Worm (Caenorhabditis elegans) whole organism, young adult: ENCODE measurements around the gene srsx-34.

ENCODE experiments used
- B0019.2 ChIP-seq: fragments of 200-800 bp; sonication (Bioruptor generic); conservative IDR thresholded peaks from 2 replicates; pipeline ENCODE4 v1.3.6; 2022; ENCODE audit warnings: missing genetic modification reagents, missing genetic modification characterization, missing compliant biosample characterization
- B0035.1 ChIP-seq: sonication (generic microtip); optimal IDR thresholded peaks from 2 replicates; lab custom pipeline; 2016; ENCODE audit warnings: missing genetic modification characterization, mild to moderate bottlenecking, missing compliant biosample characterization, missing genotype, missing genetic modification reagents
- B0261.1 ChIP-seq: sonication (generic microtip); optimal IDR thresholded peaks from 2 replicates; lab custom pipeline; 2016; ENCODE audit warnings: mild to moderate bottlenecking, missing genetic modification characterization, moderate library complexity, missing compliant biosample characterization
- F33H1.4 ChIP-seq: fragments of 200-800 bp; sonication (Bioruptor generic); IDR thresholded peaks from 2 replicates; pipeline ENCODE4 v1.3.6; 2022; ENCODE audit warnings: missing genetic modification reagents, missing genetic modification characterization, missing compliant biosample characterization
- F37B4.10 ChIP-seq: fragments of 200-800 bp; sonication (Bioruptor generic); IDR thresholded peaks from 2 replicates; pipeline ENCODE4 v1.3.6; 2022; ENCODE audit warnings: missing genetic modification characterization, missing compliant biosample characterization
- Y53G8AR.9 ChIP-seq: fragments of 200-800 bp; sonication (Bioruptor generic); conservative IDR thresholded peaks from 2 replicates; pipeline ENCODE4 v1.3.6; 2022; ENCODE audit warnings: missing genetic modification reagents, missing genetic modification characterization, missing compliant biosample characterization
- Y56A3A.18 ChIP-seq: fragments of 200-800 bp; sonication (Bioruptor generic); IDR thresholded peaks from 2 replicates; pipeline ENCODE4 v1.3.6; 2022; ENCODE audit warnings: missing genetic modification reagents, missing genetic modification characterization, missing compliant biosample characterization
- Y67H2A.10 ChIP-seq: fragments of 200-800 bp; sonication (Bioruptor generic); conservative IDR thresholded peaks from 2 replicates; pipeline ENCODE4 v1.3.6; 2022; ENCODE audit warnings: missing genetic modification reagents, missing genetic modification characterization, missing compliant biosample characterization
- Y95B8A.8 ChIP-seq: fragments of 200-800 bp; sonication (Bioruptor generic); IDR thresholded peaks from 2 replicates; pipeline ENCODE4 v1.3.6; 2022; ENCODE audit warnings: missing genetic modification reagents, missing genetic modification characterization, missing compliant biosample characterization
- ZK185.1 ChIP-seq: sonication (generic microtip); optimal IDR thresholded peaks from 2 replicates; lab custom pipeline; 2016; ENCODE audit warnings: mild to moderate bottlenecking, missing genetic modification characterization, missing compliant biosample characterization; ENCODE audit not compliant: poor library complexity, severe bottlenecking
- akir-1 ChIP-seq: fragments of 200-800 bp; sonication (Bioruptor generic); optimal IDR thresholded peaks from 2 replicates; lab custom pipeline; 2018; ENCODE audit warnings: mild to moderate bottlenecking, missing genetic modification characterization, moderate library complexity, missing compliant biosample characterization
- ama-1 ChIP-seq, 3 experiments: fragments of 150-350 bp in 1 of 3; sonication (generic microtip) in 2 of 3; optimal IDR thresholded peaks; 2 replicates each; lab custom pipeline; 2014 to 2018; ENCODE audit warnings: missing biosample characterization in 2 of 3, missing genetic modification characterization in 2 of 3, missing genetic modification reagents in 2 of 3
- athp-1 ChIP-seq: sonication (generic microtip); optimal IDR thresholded peaks from 2 replicates; lab custom pipeline; 2017; ENCODE audit warnings: mild to moderate bottlenecking, missing genetic modification characterization, missing compliant biosample characterization
- attf-5 ChIP-seq: fragments of 200-800 bp; sonication (Bioruptor generic); optimal IDR thresholded peaks from 2 replicates; lab custom pipeline; 2018; ENCODE audit warnings: mild to moderate bottlenecking, missing genetic modification characterization, missing compliant biosample characterization
- ccch-3 ChIP-seq: fragments of 200-800 bp; sonication (Bioruptor generic); optimal IDR thresholded peaks from 2 replicates; lab custom pipeline; 2018; ENCODE audit warnings: mild to moderate bottlenecking, missing genetic modification characterization, missing compliant biosample characterization
- cebp-1 ChIP-seq, 2 experiments: fragments of 200-800 bp in 1 of 2; sonication (Bioruptor generic) in 1 of 2; sonication (generic microtip) in 1 of 2; IDR thresholded peaks in 1 of 2; optimal IDR thresholded peaks in 1 of 2; 2 replicates each; pipeline versions ENCODE4 v1.3.6 to Lab custom; 2017 to 2022; ENCODE audit warnings: missing compliant biosample characterization in 2 of 2, missing genetic modification characterization in 2 of 2, mild to moderate bottlenecking in 1 of 2, missing genetic modification reagents in 1 of 2, moderate library complexity in 1 of 2
- chd-7 ChIP-seq: sonication (generic microtip); optimal IDR thresholded peaks from 2 replicates; lab custom pipeline; 2016; ENCODE audit warnings: mild to moderate bottlenecking, missing genetic modification characterization, moderate library complexity, missing compliant biosample characterization
- dpff-1 ChIP-seq: sonication (generic microtip); optimal IDR thresholded peaks from 2 replicates; lab custom pipeline; 2017; ENCODE audit warnings: mild to moderate bottlenecking, missing genetic modification characterization, missing compliant biosample characterization
- dpl-1 ChIP-seq: fragments of 150-350 bp; optimal IDR thresholded peaks from 2 replicates; lab custom pipeline; 2014; ENCODE audit warnings: missing biosample characterization, missing genetic modification reagents, missing genetic modification characterization
- egl-18 ChIP-seq: fragments of 200-800 bp; sonication (Bioruptor generic); IDR thresholded peaks from 2 replicates; pipeline ENCODE4 v1.3.6; 2022; ENCODE audit warnings: missing genetic modification reagents, missing genetic modification characterization, missing compliant biosample characterization
- him-1 ChIP-seq: sonication (generic microtip); optimal IDR thresholded peaks from 2 replicates; lab custom pipeline; 2016; ENCODE audit warnings: missing genotype, missing genetic modification reagents, missing genetic modification characterization, missing compliant biosample characterization
- let-526 ChIP-seq: fragments of 200-800 bp; sonication (Bioruptor generic); IDR thresholded peaks from 2 replicates; pipeline ENCODE4 v1.3.6; 2022; ENCODE audit warnings: missing genetic modification reagents, missing genetic modification characterization, missing compliant biosample characterization
- madf-10 ChIP-seq: sonication (generic microtip); optimal IDR thresholded peaks from 2 replicates; lab custom pipeline; 2016; ENCODE audit warnings: mild to moderate bottlenecking, missing genetic modification characterization, missing compliant biosample characterization
- madf-3 ChIP-seq: fragments of 200-800 bp; sonication (Bioruptor generic); IDR thresholded peaks from 2 replicates; pipeline ENCODE4 v1.3.6; 2022; ENCODE audit warnings: missing genetic modification reagents, missing genetic modification characterization, missing compliant biosample characterization
- madf-8 ChIP-seq: fragments of 200-800 bp; sonication (Bioruptor generic); conservative IDR thresholded peaks from 2 replicates; pipeline ENCODE4 v1.3.6; 2022; ENCODE audit warnings: missing genetic modification reagents, missing genetic modification characterization, missing compliant biosample characterization
- mcd-1 ChIP-seq: fragments of 200-800 bp; sonication (Bioruptor generic); IDR thresholded peaks from 2 replicates; pipeline ENCODE4 v1.3.6; 2022; ENCODE audit warnings: missing genetic modification reagents, missing genetic modification characterization, missing compliant biosample characterization
- mel-28 ChIP-seq: sonication (generic microtip); optimal IDR thresholded peaks from 2 replicates; lab custom pipeline; 2016; ENCODE audit warnings: borderline replicate concordance, mild to moderate bottlenecking, missing genetic modification characterization, missing compliant biosample characterization
- nfya-2 ChIP-seq: fragments of 200-800 bp; sonication (Bioruptor generic); IDR thresholded peaks from 2 replicates; pipeline ENCODE4 v1.3.6; 2022; ENCODE audit warnings: missing genetic modification reagents, missing genetic modification characterization, missing compliant biosample characterization
- nhr-179 ChIP-seq: sonication (generic microtip); optimal IDR thresholded peaks from 2 replicates; lab custom pipeline; 2016; ENCODE audit warnings: mild to moderate bottlenecking, missing genetic modification characterization, missing compliant biosample characterization
- pbrm-1 ChIP-seq: fragments of 200-800 bp; sonication (Bioruptor generic); IDR thresholded peaks from 2 replicates; pipeline ENCODE4 v1.3.6; 2022; ENCODE audit warnings: missing genetic modification reagents, missing genetic modification characterization, missing compliant biosample characterization
- repo-1 ChIP-seq: sonication (generic microtip); optimal IDR thresholded peaks from 2 replicates; lab custom pipeline; 2017; ENCODE audit warnings: mild to moderate bottlenecking, missing genetic modification characterization, missing compliant biosample characterization
- snpc-3.4 ChIP-seq: sonication (generic microtip); optimal IDR thresholded peaks from 2 replicates; lab custom pipeline; 2017; ENCODE audit warnings: missing genetic modification characterization, mild to moderate bottlenecking, missing compliant biosample characterization, antibody characterized with exemption, moderate library complexity, missing genotype, missing genetic modification reagents
- zim-3 ChIP-seq: sonication (generic microtip); optimal IDR thresholded peaks from 2 replicates; lab custom pipeline; 2017; ENCODE audit warnings: mild to moderate bottlenecking, missing genetic modification characterization, moderate library complexity, missing compliant biosample characterization
- ztf-18 ChIP-seq: sonication (generic microtip); optimal IDR thresholded peaks from 2 replicates; lab custom pipeline; 2016; ENCODE audit warnings: missing genotype, mild to moderate bottlenecking, missing genetic modification characterization, missing compliant biosample characterization
- ztf-22 ChIP-seq: fragments of 200-800 bp; sonication (Bioruptor generic); optimal IDR thresholded peaks from 2 replicates; lab custom pipeline; 2018; ENCODE audit warnings: mild to moderate bottlenecking, missing genetic modification characterization, moderate library complexity, missing compliant biosample characterization

Gene srsx-34

ce11 chrV:9056253-9056652 lies 20.5 kb downstream of the srsx-34 start, which contains the start of gene C25E10.10:
Gene C25E10.10 (minus strand): TSS chrV:9056353.
- TF ChIP-seq Y56A3A.18 (GFP tag; lab: Robert Waterston, UW) (no peak), chd-7 (no peak), madf-10 (no peak), pbrm-1 (GFP tag; lab: Robert Waterston, UW) (no peak), B0019.2 (GFP tag; lab: Robert Waterston, UW) (no peak), let-526 (GFP tag; lab: Robert Waterston, UW) (no peak), Y67H2A.10 (no peak), ZK185.1 (tag; lab: Kevin White, UChicago) (no peak), dpff-1 (no peak), madf-8 (GFP tag; lab: Robert Waterston, UW) (no peak), ama-1 (optimal IDR thresholded peaks at IDR 0.05; lab: Kevin White, UChicago) (no peak), ama-1 (GFP tag; optimal IDR thresholded peaks at IDR 0.05; lab: Kevin White, UChicago) (no peak), F37B4.10 (GFP tag; lab: Robert Waterston, UW) (no peak), zim-3 (tag; lab: Kevin White, UChicago) (no peak), madf-3 (GFP tag; lab: Robert Waterston, UW) (no peak), mel-28 (no peak)

ce11 chrV:9058627-9059026 lies 22.8 kb downstream of the srsx-34 start, which contains the start of gene C25E10.11:
Gene C25E10.11 (minus strand): TSS chrV:9058727.
- TF ChIP-seq attf-5 (GFP tag; lab: Kevin White, UChicago) (no peak), F37B4.10 (GFP tag; lab: Robert Waterston, UW) (no peak), egl-18 (no peak), Y53G8AR.9 (GFP tag; lab: Robert Waterston, UW) (no peak)

- TF ChIP-seq Y95B8A.8 (GFP tag; lab: Robert Waterston, UW) (no peak), repo-1 (tag; lab: Kevin White, UChicago) (no peak), Y67H2A.10 (no peak), mcd-1 (GFP tag; lab: Robert Waterston, UW) (no peak), cebp-1 (GFP tag; IDR thresholded peaks at IDR 0.05; lab: Robert Waterston, UW) (no peak), cebp-1 (tag; optimal IDR thresholded peaks at IDR 0.05; lab: Kevin White, UChicago) (no peak), F33H1.4 (GFP tag; lab: Robert Waterston, UW) (no peak), nhr-179 (tag; lab: Kevin White, UChicago) (no peak), him-1 (tag; lab: Kevin White, UChicago) (no peak), madf-3 (GFP tag; lab: Robert Waterston, UW) (no peak)
Measured at ce11 chrV:9059468-9059867, 23.7 kb downstream of the srsx-34 start, which contains the start of the genes C25E10.16 and C25E10.13. Gene C25E10.16 (minus strand): TSS chrV:9059568. Gene C25E10.13 (plus strand): TSS chrV:9059723.

- TF ChIP-seq snpc-3.4 (no peak), dpl-1 (no peak), B0261.1 (no peak), ztf-18 (tag; lab: Kevin White, UChicago) (no peak), ama-1 (optimal IDR thresholded peaks at IDR 0.05; lab: Kevin White, UChicago) (no peak), ama-1 (GFP tag; optimal IDR thresholded peaks at IDR 0.05; lab: Kevin White, UChicago) (no peak), athp-1 (tag; lab: Kevin White, UChicago) (no peak), nfya-2 (GFP tag; lab: Robert Waterston, UW) (no peak), B0035.1 (no peak), F33H1.4 (GFP tag; lab: Robert Waterston, UW) (no peak), ccch-3 (no peak), ztf-22 (no peak), chd-7 (no peak), akir-1 (GFP tag; lab: Kevin White, UChicago) (no peak), repo-1 (tag; lab: Kevin White, UChicago) (no peak)
Measured at ce11 chrV:9062341-9062740, 26.6 kb downstream of the srsx-34 start, which contains the start of gene C25E10.12. Gene C25E10.12 (minus strand): TSS chrV:9062441.
